Worm (Caenorhabditis elegans): ENCODE measurements around the gene K06A4.2.

ce11 chrV:9503152-9503817 is 19.3 kb downstream of the K06A4.2 start:
- TF ChIP-seq lin-26 (GFP tag; IDR thresholded peaks at IDR 0.05) (peak; percentile 87), F49E8.2 (tag; optimal IDR thresholded peaks at IDR 0.05; ENCODE audit: insufficient read depth) (no peak), bed-2 (GFP tag; IDR thresholded peaks at IDR 0.05) (no peak), efl-1 (GFP tag; optimal IDR thresholded peaks at IDR 0.05) (no peak), B0261.1 (tag; optimal IDR thresholded peaks at IDR 0.05) (peak; percentile 95), pha-4 (tag; optimal IDR thresholded peaks at IDR 0.05) (no peak), ZK185.1 (tag; optimal IDR thresholded peaks at IDR 0.05; ENCODE audit: poor library complexity, severe bottlenecking) (peak; percentile 81), ama-1 (optimal IDR thresholded peaks at IDR 0.05) (no peak), ama-1 (GFP tag; optimal IDR thresholded peaks at IDR 0.05) (peak in 1 of 2 experiments; percentile 85), snpc-4 (GFP tag; optimal IDR thresholded peaks at IDR 0.05) (peak; percentile 82), snpc-4 (tag; optimal IDR thresholded peaks at IDR 0.05) (peak; percentile 89 to 95 (median 92)), zim-3 (tag; optimal IDR thresholded peaks at IDR 0.05) (peak; percentile 92), snpc-1.1 (tag; optimal IDR thresholded peaks at IDR 0.05; ENCODE audit: insufficient read depth) (peak; percentile 88), ccch-3 (GFP tag; optimal IDR thresholded peaks at IDR 0.05) (no peak), ceh-27 (GFP tag; optimal IDR thresholded peaks at IDR 0.05) (peak; percentile 65)

Data from whole organism, young adult.